Fruit fly (Drosophila melanogaster) whole organism, prepupa: ENCODE results near the gene sens.

Source experiments
- Blimp-1 ChIP-seq: fragments of 200-800 bp; sonication (Bioruptor generic); optimal IDR thresholded peaks from 3 replicates; lab custom pipeline; 2017; ENCODE audit warnings: missing biosample characterization, missing genetic modification characterization, mild to moderate bottlenecking, moderate library complexity, missing genetic modification reagents
- CG10631 ChIP-seq: fragments of 200-800 bp; sonication (Bioruptor generic); optimal IDR thresholded peaks from 2 replicates; lab custom pipeline; 2016; ENCODE audit warnings: missing biosample characterization, missing genetic modification characterization
- CG10669 ChIP-seq: fragments of 200-800 bp; sonication (Bioruptor generic); optimal IDR thresholded peaks from 3 replicates; lab custom pipeline; 2018; ENCODE audit warnings: missing biosample characterization, mild to moderate bottlenecking, missing genetic modification characterization, moderate library complexity
- CG11294 ChIP-seq: fragments of 200-800 bp; sonication (Bioruptor generic); IDR thresholded peaks from 2 replicates; pipeline ENCODE4 v1.3.6; 2022; ENCODE audit warnings: missing biosample characterization, missing genetic modification characterization
- CG11762 ChIP-seq: fragments of 200-800 bp; sonication (Bioruptor generic); optimal IDR thresholded peaks from 3 replicates; lab custom pipeline; 2016; ENCODE audit warnings: missing biosample characterization, missing genetic modification characterization; ENCODE audit not compliant: insufficient read depth
- CG11902 ChIP-seq: fragments of 200-800 bp; sonication (Bioruptor generic); optimal IDR thresholded peaks from 3 replicates; lab custom pipeline; 2016; ENCODE audit warnings: missing biosample characterization, missing genetic modification characterization
- CG15336 ChIP-seq: fragments of 200-800 bp; sonication (Bioruptor generic); IDR thresholded peaks from 2 replicates; pipeline ENCODE4 v1.3.6; 2022; ENCODE audit warnings: missing biosample characterization, missing genetic modification characterization
- CG1621 ChIP-seq: fragments of 200-800 bp; sonication (Bioruptor generic); optimal IDR thresholded peaks from 3 replicates; lab custom pipeline; 2018; ENCODE audit warnings: missing biosample characterization, mild to moderate bottlenecking, missing genetic modification characterization
- CG16779 ChIP-seq: fragments of 200-800 bp; sonication (Bioruptor generic); optimal IDR thresholded peaks from 3 replicates; lab custom pipeline; 2017; ENCODE audit warnings: missing biosample characterization, mild to moderate bottlenecking, missing genetic modification characterization
- CG31627 ChIP-seq: fragments of 200-800 bp; sonication (Bioruptor generic); optimal IDR thresholded peaks from 3 replicates; lab custom pipeline; 2016; ENCODE audit warnings: missing biosample characterization, missing genetic modification characterization
- CG34406 ChIP-seq: fragments of 200-800 bp; sonication (Bioruptor generic); optimal IDR thresholded peaks from 3 replicates; lab custom pipeline; 2016; ENCODE audit warnings: missing biosample characterization, missing genetic modification characterization
- CG6792 ChIP-seq: fragments of 200-800 bp; sonication (Bioruptor generic); optimal IDR thresholded peaks from 3 replicates; lab custom pipeline; 2016; ENCODE audit warnings: missing biosample characterization, missing genetic modification characterization
- CG7368 ChIP-seq: fragments of 200-800 bp; sonication (Bioruptor generic); optimal IDR thresholded peaks from 3 replicates; lab custom pipeline; 2016; ENCODE audit warnings: missing biosample characterization, missing genetic modification characterization
- CG8119 ChIP-seq: fragments of 200-800 bp; sonication (Bioruptor generic); IDR thresholded peaks from 3 replicates; pipeline ENCODE4 v1.3.6; 2022; ENCODE audit warnings: missing biosample characterization, missing genetic modification characterization
- CG8319 ChIP-seq: fragments of 200-800 bp; sonication (Bioruptor generic); optimal IDR thresholded peaks from 3 replicates; lab custom pipeline; 2016; ENCODE audit warnings: missing biosample characterization, missing genetic modification characterization
- CG8632 ChIP-seq: fragments of 200-800 bp; sonication (Bioruptor generic); optimal IDR thresholded peaks from 3 replicates; lab custom pipeline; 2016; ENCODE audit warnings: missing biosample characterization, missing genetic modification characterization
- CG9139 ChIP-seq: fragments of 200-800 bp; sonication (Bioruptor generic); optimal IDR thresholded peaks from 3 replicates; lab custom pipeline; 2017; ENCODE audit warnings: missing biosample characterization, mild to moderate bottlenecking, missing genetic modification characterization
- Eip75B ChIP-seq: fragments of 200-800 bp; sonication (Bioruptor generic); optimal IDR thresholded peaks from 3 replicates; lab custom pipeline; 2016; ENCODE audit warnings: missing biosample characterization, missing genetic modification characterization
- Eip78C ChIP-seq: fragments of 200-800 bp; sonication (Bioruptor generic); peaks from one replicate; lab custom pipeline; 2016; ENCODE audit warnings: missing biosample characterization, missing genetic modification characterization
- Eip93F ChIP-seq: fragments of 200-800 bp; sonication (Bioruptor generic); optimal IDR thresholded peaks from 2 replicates; lab custom pipeline; 2016; ENCODE audit warnings: missing biosample characterization, mild to moderate bottlenecking, missing genetic modification characterization
- Ets21C ChIP-seq: fragments of 200-800 bp; sonication (Bioruptor generic); optimal IDR thresholded peaks from 3 replicates; lab custom pipeline; 2016; ENCODE audit warnings: missing biosample characterization, missing genetic modification characterization
- Ets96B ChIP-seq: fragments of 200-800 bp; optimal IDR thresholded peaks from 2 replicates; lab custom pipeline; 2019; ENCODE audit warnings: missing biosample characterization, mild to moderate bottlenecking, missing genetic modification characterization, moderate library complexity
- Gug ChIP-seq: fragments of 200-800 bp; sonication (Bioruptor generic); IDR thresholded peaks from 2 replicates; pipeline ENCODE4 v1.3.6; 2022; ENCODE audit warnings: missing biosample characterization, missing genetic modification characterization
- Hr38 ChIP-seq: sonication (Bioruptor generic); optimal IDR thresholded peaks from 2 replicates; lab custom pipeline; 2016; ENCODE audit warnings: missing biosample characterization, missing genetic modification characterization
- Hr39 ChIP-seq: fragments of 200-800 bp; sonication (Bioruptor generic); optimal IDR thresholded peaks from 2 replicates; lab custom pipeline; 2016; ENCODE audit warnings: missing biosample characterization, missing genetic modification characterization
- Hr4 ChIP-seq: fragments of 200-800 bp; sonication (Bioruptor generic); optimal IDR thresholded peaks from 3 replicates; lab custom pipeline; 2016; ENCODE audit warnings: missing biosample characterization, missing genetic modification characterization
- Lpt ChIP-seq: fragments of 200-800 bp; sonication (Bioruptor generic); optimal IDR thresholded peaks from 3 replicates; lab custom pipeline; 2016; ENCODE audit warnings: missing biosample characterization, missing genetic modification characterization
- Met ChIP-seq: fragments of 200-800 bp; sonication (Bioruptor generic); optimal IDR thresholded peaks from 3 replicates; lab custom pipeline; 2016; ENCODE audit warnings: missing biosample characterization, missing genetic modification characterization
- OdsH ChIP-seq: fragments of 200-800 bp; sonication (Bioruptor generic); optimal IDR thresholded peaks from 3 replicates; lab custom pipeline; 2016; ENCODE audit warnings: missing biosample characterization, missing genetic modification characterization
- Smox ChIP-seq: fragments of 200-800 bp; sonication (Bioruptor generic); optimal IDR thresholded peaks from 3 replicates; lab custom pipeline; 2016; ENCODE audit warnings: missing biosample characterization, missing genetic modification characterization
- Sox102F ChIP-seq: fragments of 200-800 bp; sonication (Bioruptor generic); optimal IDR thresholded peaks from 2 replicates; lab custom pipeline; 2016; ENCODE audit warnings: missing biosample characterization, mild to moderate bottlenecking, missing genetic modification characterization
- Sox14 ChIP-seq: fragments of 200-800 bp; sonication (Bioruptor generic); optimal IDR thresholded peaks from 3 replicates; lab custom pipeline; 2016; ENCODE audit warnings: missing biosample characterization, missing genetic modification characterization
- achi ChIP-seq: fragments of 200-800 bp; sonication (Bioruptor generic); optimal IDR thresholded peaks from 3 replicates; lab custom pipeline; 2016; ENCODE audit warnings: missing biosample characterization, missing genetic modification characterization
- acj6 ChIP-seq: fragments of 200-800 bp; sonication (Bioruptor generic); optimal IDR thresholded peaks from 3 replicates; lab custom pipeline; 2016; ENCODE audit warnings: missing biosample characterization, missing genetic modification characterization
- cyc ChIP-seq: fragments of 200-800 bp; sonication (Bioruptor generic); optimal IDR thresholded peaks from 3 replicates; lab custom pipeline; 2016; ENCODE audit warnings: missing biosample characterization, missing genetic modification characterization
- dac ChIP-seq: fragments of 200-800 bp; sonication (Bioruptor generic); optimal IDR thresholded peaks from 2 replicates; lab custom pipeline; 2017; ENCODE audit warnings: missing biosample characterization, mild to moderate bottlenecking, missing genetic modification characterization
- dsx ChIP-seq: fragments of 200-800 bp; optimal IDR thresholded peaks from 3 replicates; lab custom pipeline; 2019; ENCODE audit warnings: missing biosample characterization, mild to moderate bottlenecking, missing genetic modification characterization, moderate library complexity; ENCODE audit not compliant: poor library complexity, severe bottlenecking
- esn ChIP-seq: fragments of 200-800 bp; sonication (Bioruptor generic); optimal IDR thresholded peaks from 2 replicates; lab custom pipeline; 2016; ENCODE audit warnings: missing biosample characterization, mild to moderate bottlenecking, missing genetic modification characterization, moderate library complexity
- fd59A ChIP-seq: fragments of 200-800 bp; sonication (Bioruptor generic); optimal IDR thresholded peaks from 2 replicates; lab custom pipeline; 2017; ENCODE audit warnings: missing biosample characterization, mild to moderate bottlenecking, missing genetic modification characterization, missing genetic modification reagents
- fd85E ChIP-seq: fragments of 200-800 bp; sonication (Bioruptor generic); optimal IDR thresholded peaks from 3 replicates; lab custom pipeline; 2016; ENCODE audit warnings: missing biosample characterization, missing genetic modification characterization
- fkh ChIP-seq: fragments of 200-800 bp; sonication (Bioruptor generic); optimal IDR thresholded peaks from 3 replicates; lab custom pipeline; 2017; ENCODE audit warnings: missing biosample characterization, mild to moderate bottlenecking, missing genetic modification characterization, moderate library complexity
- lz ChIP-seq: fragments of 200-800 bp; sonication (Bioruptor generic); optimal IDR thresholded peaks from 3 replicates; lab custom pipeline; 2016; ENCODE audit warnings: missing biosample characterization, missing genetic modification characterization
- net ChIP-seq: fragments of 200-800 bp; sonication (Bioruptor generic); optimal IDR thresholded peaks from 3 replicates; lab custom pipeline; 2016; ENCODE audit warnings: missing biosample characterization, missing genetic modification characterization
- pdm3 ChIP-seq: fragments of 200-800 bp; sonication (Bioruptor generic); optimal IDR thresholded peaks from 3 replicates; lab custom pipeline; 2016; ENCODE audit warnings: missing biosample characterization, missing genetic modification characterization
- salr ChIP-seq, 2 experiments: fragments of 200-800 bp; sonication (Bioruptor generic); optimal IDR thresholded peaks; 3 replicates each; lab custom pipeline; 2016 to 2018; ENCODE audit warnings: missing biosample characterization in 2 of 2, missing genetic modification characterization in 2 of 2, mild to moderate bottlenecking in 1 of 2
- spab ChIP-seq: fragments of 200-800 bp; sonication (Bioruptor generic); optimal IDR thresholded peaks from 2 replicates; lab custom pipeline; 2017; ENCODE audit warnings: missing biosample characterization, mild to moderate bottlenecking, missing genetic modification characterization, missing genetic modification reagents
- ss ChIP-seq, 2 experiments: fragments of 200-800 bp; sonication (Bioruptor generic); optimal IDR thresholded peaks; 2 replicates in 1 of 2; 3 replicates in 1 of 2; lab custom pipeline; 2017 to 2018; ENCODE audit warnings: mild to moderate bottlenecking in 2 of 2, missing biosample characterization in 2 of 2, missing genetic modification characterization in 2 of 2, moderate library complexity in 1 of 2
- topi ChIP-seq: fragments of 200-800 bp; sonication (Bioruptor generic); optimal IDR thresholded peaks from 3 replicates; lab custom pipeline; 2016; ENCODE audit warnings: missing biosample characterization, missing genetic modification characterization

Gene sens

DNA sequence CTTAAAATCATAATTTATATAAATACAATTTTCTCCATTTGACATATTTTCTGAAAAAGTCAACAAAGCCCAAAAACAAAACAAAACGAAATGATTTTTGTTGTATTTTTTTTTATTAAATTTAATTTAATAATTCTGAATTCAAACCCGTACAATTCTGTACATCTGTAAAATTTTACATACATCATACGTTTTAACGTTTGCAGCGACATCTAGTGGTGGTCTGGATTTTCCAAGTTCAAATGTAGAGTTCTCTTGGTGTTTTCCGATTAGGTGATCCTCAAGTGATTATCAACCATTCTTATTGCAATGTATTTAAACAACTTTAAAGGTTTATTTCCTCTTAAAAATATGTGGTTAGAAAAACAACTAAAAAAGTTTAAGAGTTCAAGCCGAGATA, 10.1 kb upstream of the sens start:
- TF ChIP-seq dac (GFP tag; lab: Kevin White, UChicago) (no peak), CG11902 (GFP tag; lab: Kevin White, UChicago) (no peak), achi (no peak), lz (peak; percentile 26), Hr39 (GFP tag; lab: Kevin White, UChicago) (peak; percentile 38), esn (peak; percentile 51), cyc (GFP tag; lab: Kevin White, UChicago) (peak; percentile 37), Eip78C (GFP tag; lab: Kevin White, UChicago) (peak; percentile 17), CG1621 (peak; percentile 100), CG10631 (GFP tag; lab: Kevin White, UChicago) (peak; percentile 15), Ets21C (GFP tag; lab: Kevin White, UChicago) (no peak), CG31627 (GFP tag; lab: Kevin White, UChicago) (peak; percentile 53), Met (GFP tag; lab: Kevin White, UChicago) (peak; percentile 5)

DNA sequence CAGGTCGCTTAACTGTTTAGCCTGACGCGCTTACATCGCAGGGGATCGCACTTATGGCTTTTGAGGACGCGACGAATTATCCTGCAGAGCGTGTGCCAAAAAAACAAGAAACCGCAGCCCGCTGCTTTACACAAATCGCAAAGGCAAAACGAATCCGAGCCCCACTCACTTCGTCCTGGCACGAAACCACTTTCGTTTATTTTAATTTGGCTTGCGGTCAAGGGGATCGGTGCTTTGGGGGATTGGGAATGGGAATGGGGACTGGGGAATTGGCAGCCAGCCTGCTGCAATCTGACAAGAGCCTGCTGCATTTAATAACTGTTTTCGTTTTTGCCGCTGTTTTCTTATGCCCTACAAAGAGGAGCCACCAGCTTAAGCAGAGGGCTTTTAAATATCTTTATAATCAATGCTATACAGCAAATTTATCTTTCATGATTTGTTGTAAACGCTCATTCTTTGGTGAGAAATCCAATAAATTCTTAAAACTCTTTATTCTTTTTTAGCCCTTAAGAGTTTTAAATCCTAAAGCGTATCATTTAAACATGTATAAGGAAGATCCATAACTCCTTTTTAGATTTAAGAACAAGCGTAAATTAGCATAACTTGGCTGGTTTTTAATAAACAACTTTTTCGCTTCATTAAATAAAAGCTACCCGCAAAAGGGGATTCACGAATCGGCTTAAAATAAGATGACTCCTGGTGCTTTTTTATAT, 9.0 kb upstream of the sens start:
- TF ChIP-seq CG8632 (GFP tag; lab: Kevin White, UChicago) (peak; percentile 29), fkh (GFP tag; lab: Kevin White, UChicago) (no peak), Sox14 (GFP tag; lab: Kevin White, UChicago) (peak; percentile 35), salr (GFP tag; optimal IDR thresholded peaks at IDR 0.05; lab: Kevin White, UChicago) (no peak), CG6792 (GFP tag; lab: Kevin White, UChicago) (peak; percentile 36), Lpt (GFP tag; lab: Kevin White, UChicago) (no peak), Eip93F (GFP tag; lab: Kevin White, UChicago) (no peak), CG11902 (GFP tag; lab: Kevin White, UChicago) (peak; percentile 34), CG16779 (tag; lab: Kevin White, UChicago) (no peak), CG31627 (GFP tag; lab: Kevin White, UChicago) (peak; percentile 66), net (GFP tag; lab: Kevin White, UChicago) (peak; percentile 17), CG34406 (GFP tag; lab: Kevin White, UChicago) (peak; percentile 41), ss (GFP tag; optimal IDR thresholded peaks at IDR 0.05; lab: Kevin White, UChicago) (peak; percentile 39 to 66), topi (GFP tag; lab: Kevin White, UChicago) (peak; percentile 67), CG15336 (GFP tag; lab: Robert Waterston, UW) (no peak), acj6 (GFP tag; lab: Kevin White, UChicago) (peak; percentile 29), Blimp-1 (peak; percentile 94), CG8119 (GFP tag; lab: Robert Waterston, UW) (no peak), Smox (peak; percentile 67), CG11294 (GFP tag; lab: Robert Waterston, UW) (no peak), Sox102F (GFP tag; lab: Kevin White, UChicago) (peak; percentile 47), Eip75B (GFP tag; lab: Kevin White, UChicago) (peak; percentile 49), CG10669 (GFP tag; lab: Kevin White, UChicago) (peak; percentile 25), spab (GFP tag; lab: Kevin White, UChicago) (peak; percentile 44), Met (GFP tag; lab: Kevin White, UChicago) (peak; percentile 62), Hr39 (GFP tag; lab: Kevin White, UChicago) (peak; percentile 50), fd85E (GFP tag; lab: Kevin White, UChicago) (no peak), dsx (no peak), CG7368 (GFP tag; lab: Kevin White, UChicago) (no peak), CG11762 (GFP tag; lab: Kevin White, UChicago) (no peak), CG10631 (GFP tag; lab: Kevin White, UChicago) (peak; percentile 18), CG8319 (GFP tag; lab: Kevin White, UChicago) (no peak), Ets96B (tag; lab: Kevin White, UChicago) (peak; percentile 27), Hr38 (GFP tag; lab: Kevin White, UChicago) (no peak), fd59A (GFP tag; lab: Kevin White, UChicago) (peak; percentile 22), Hr4 (GFP tag; lab: Kevin White, UChicago) (no peak), CG1621 (no peak), Gug (GFP tag; lab: Robert Waterston, UW) (no peak), esn (peak; percentile 82), pdm3 (peak; percentile 43), OdsH (GFP tag; lab: Kevin White, UChicago) (peak; percentile 32), CG9139 (GFP tag; lab: Kevin White, UChicago) (no peak)
